Fruit fly (Drosophila melanogaster): Measurements from ENCODE around the gene CG3792.

Gene CG3792

DNA sequence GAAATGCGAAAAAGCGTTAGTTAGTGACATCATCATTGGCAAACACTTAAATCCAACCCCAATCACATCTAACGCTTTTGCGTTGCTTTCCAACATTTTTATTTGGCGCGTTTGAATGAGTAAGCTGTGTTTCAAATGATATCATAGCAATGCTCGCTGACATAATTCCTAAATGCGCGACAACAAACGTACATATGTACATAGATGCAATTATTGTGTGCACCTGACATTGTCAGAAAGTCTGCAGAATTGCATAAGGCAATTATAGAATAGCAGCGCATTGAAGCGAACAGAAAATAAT, 21.1 kb downstream of the CG3792 start:
- no peak for TF ChIP-seq ham (GFP tag; IDR thresholded peaks at IDR 0.05)
- peak; percentile 80 for TF ChIP-seq Ets65A (GFP tag)
- TF ChIP-seq CG15479 (GFP tag; optimal IDR thresholded peaks at IDR 0.05): peak; percentile 77
- peak; percentile 14 for TF ChIP-seq Ssrp (tag; optimal IDR thresholded peaks at IDR 0.05)
- 0 out of 2 replicates have a peak, but pooled peaks have one; percentile 5 for TF ChIP-seq Ptx1 (GFP tag; IDR thresholded peaks at IDR 0.05)
- TF ChIP-seq BEAF-32 (GFP tag; optimal IDR thresholded peaks at IDR 0.05): peak; percentile 19

DNA sequence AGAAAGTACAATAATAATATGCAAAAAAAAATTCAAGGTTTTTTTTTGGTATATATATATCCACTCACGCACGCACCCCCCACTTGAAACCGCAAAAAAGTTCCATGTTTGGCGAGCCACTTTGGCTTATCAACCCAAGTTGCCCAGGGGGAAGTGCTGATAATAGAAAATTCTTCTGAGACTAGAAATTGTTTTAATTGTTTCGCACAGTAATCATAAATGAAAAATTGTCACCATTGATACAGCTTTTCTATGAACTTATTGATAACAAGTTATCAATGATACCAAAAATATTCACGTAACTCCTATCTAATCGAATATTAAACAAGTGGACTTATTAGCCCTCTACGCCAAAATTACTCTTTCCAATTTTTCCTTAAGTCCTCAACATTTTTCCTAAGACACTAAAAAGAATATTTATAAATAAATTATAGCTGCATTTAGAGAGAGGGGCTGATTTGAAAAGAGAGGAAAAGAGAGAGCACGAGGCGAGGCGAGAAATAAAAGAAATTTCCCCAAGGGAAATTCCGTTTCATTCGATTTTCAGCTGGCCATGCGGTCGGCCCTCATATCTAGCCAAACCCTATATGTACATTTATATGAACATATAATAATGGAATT, 21.6 kb downstream of the CG3792 start:
- TF ChIP-seq Lpt (GFP tag; optimal IDR thresholded peaks at IDR 0.05): no peak
- no peak for TF ChIP-seq CG13624 (GFP tag; optimal IDR thresholded peaks at IDR 0.05)
- TF ChIP-seq wdn (GFP tag; IDR thresholded peaks at IDR 0.05): no peak
- no peak for TF ChIP-seq CG15269 (tag; optimal IDR thresholded peaks at IDR 0.05)
- TF ChIP-seq sens-2 (GFP tag; IDR thresholded peaks at IDR 0.05): no peak
- TF ChIP-seq CG31441 (GFP tag; IDR thresholded peaks at IDR 0.05): no peak
- TF ChIP-seq sc (optimal IDR thresholded peaks at IDR 0.05): no peak
- TF ChIP-seq sc (GFP tag; optimal IDR thresholded peaks at IDR 0.05): no peak
- TF ChIP-seq mirr (GFP tag; optimal IDR thresholded peaks at IDR 0.05): peak; percentile 47
- TF ChIP-seq nmo (GFP tag; optimal IDR thresholded peaks at IDR 0.05): no peak
- TF ChIP-seq pnt (GFP tag; optimal IDR thresholded peaks at IDR 0.05): no peak
- no peak for TF ChIP-seq Dip3 (GFP tag; optimal IDR thresholded peaks at IDR 0.05)
- TF ChIP-seq CG16779 (GFP tag; IDR thresholded peaks at IDR 0.05): no peak
- peak; percentile 40 for TF ChIP-seq sug (tag; optimal IDR thresholded peaks at IDR 0.05)
- TF ChIP-seq vnd (GFP tag; IDR thresholded peaks at IDR 0.05; ENCODE audit: partially characterized antibody): no peak
- TF ChIP-seq CkIIα-i1 (GFP tag; IDR thresholded peaks at IDR 0.05): no peak
- TF ChIP-seq CG7745 (tag; optimal IDR thresholded peaks at IDR 0.05): no peak
- TF ChIP-seq Bdp1 (GFP tag; optimal IDR thresholded peaks at IDR 0.05): no peak
- TF ChIP-seq eve (GFP tag; optimal IDR thresholded peaks at IDR 0.05): peak in 1 of 2 experiments; percentile 37
- TF ChIP-seq chinmo (GFP tag; IDR thresholded peaks at IDR 0.05; ENCODE audit: partially characterized antibody): no peak
- peak; percentile 63 for TF ChIP-seq sd (tag; optimal IDR thresholded peaks at IDR 0.05)
- TF ChIP-seq emc (GFP tag; optimal IDR thresholded peaks at IDR 0.05): no peak
- TF ChIP-seq Adf1 (GFP tag; IDR thresholded peaks at IDR 0.05): no peak
- no peak for TF ChIP-seq ac (GFP tag; optimal IDR thresholded peaks at IDR 0.05)
- 0 out of 2 replicates have a peak, but pooled peaks have one; percentile 29 for TF ChIP-seq GATAe (GFP tag; conservative IDR thresholded peaks at IDR 0.05)
- TF ChIP-seq CG4328 (GFP tag; optimal IDR thresholded peaks at IDR 0.05): no peak
- no peak for TF ChIP-seq Atf6 (GFP tag; IDR thresholded peaks at IDR 0.05)
- TF ChIP-seq CG30431 (GFP tag; optimal IDR thresholded peaks at IDR 0.05): no peak
- no peak for TF ChIP-seq CG15073 (GFP tag; optimal IDR thresholded peaks at IDR 0.05)
- no peak for TF ChIP-seq slp2 (GFP tag; optimal IDR thresholded peaks at IDR 0.05)
- TF ChIP-seq Mad (GFP tag; optimal IDR thresholded peaks at IDR 0.05): no peak
- peak; percentile 51 for TF ChIP-seq pros (GFP tag; optimal IDR thresholded peaks at IDR 0.05)
- TF ChIP-seq Mrtf (GFP tag; IDR thresholded peaks at IDR 0.05): no peak
- TF ChIP-seq Blimp-1 (GFP tag; optimal IDR thresholded peaks at IDR 0.05): no peak
- peak; percentile 23 to 55 for TF ChIP-seq Trl (optimal IDR thresholded peaks at IDR 0.05)
- no peak for TF ChIP-seq Trl (GFP tag; optimal IDR thresholded peaks at IDR 0.05)
- TF ChIP-seq CG4360 (GFP tag; IDR thresholded peaks at IDR 0.05): no peak
- no peak for TF ChIP-seq CG10209 (GFP tag; optimal IDR thresholded peaks at IDR 0.05)
- TF ChIP-seq hbn (GFP tag; IDR thresholded peaks at IDR 0.05; ENCODE audit: partially characterized antibody): no peak
- TF ChIP-seq CG17186 (GFP tag; optimal IDR thresholded peaks at IDR 0.05): no peak
- TF ChIP-seq slou (GFP tag; optimal IDR thresholded peaks at IDR 0.05): no peak
- TF ChIP-seq dmrt99B (tag; optimal IDR thresholded peaks at IDR 0.05): no peak
- TF ChIP-seq exex (tag; optimal IDR thresholded peaks at IDR 0.05): peak; percentile 95
- TF ChIP-seq jing (GFP tag; optimal IDR thresholded peaks at IDR 0.05): no peak
- TF ChIP-seq CG8089 (GFP tag; optimal IDR thresholded peaks at IDR 0.05): no peak
